Worm (Caenorhabditis elegans): ENCODE data around the gene flp-28.

ce11 chrX:10079230-10079629 lies 8.5 kb downstream of the flp-28 start:
- TF ChIP-seq nhr-11 (tag; optimal IDR thresholded peaks at IDR 0.05) (no peak), nhr-77 (tag; optimal IDR thresholded peaks at IDR 0.05) (no peak), elt-3 (tag; optimal IDR thresholded peaks at IDR 0.05) (no peak), ztf-11 (tag; optimal IDR thresholded peaks at IDR 0.05) (no peak), ama-1 (optimal IDR thresholded peaks at IDR 0.05) (no peak), sma-9 (GFP tag; optimal IDR thresholded peaks at IDR 0.05) (no peak), sma-9 (tag; optimal IDR thresholded peaks at IDR 0.05) (no peak)
